Fruit fly (Drosophila melanogaster) whole organism, embryonic: Measurements from ENCODE around the gene Ada2a.

Source experiments
- BtbVII ChIP-seq: fragments of 200-800 bp; sonication (Bioruptor generic); optimal IDR thresholded peaks from 3 replicates; lab custom pipeline; 2017; ENCODE audit warnings: missing biosample characterization, mild to moderate bottlenecking, missing genetic modification characterization
- C15 ChIP-seq: fragments of 200-800 bp; sonication (Bioruptor generic); IDR thresholded peaks from 3 replicates; pipeline ENCODE4 v1.3.6; 2022; ENCODE audit warnings: missing biosample characterization, missing genetic modification characterization
- CG10209 ChIP-seq: fragments of 200-800 bp; sonication (Bioruptor generic); optimal IDR thresholded peaks from 3 replicates; lab custom pipeline; 2017; ENCODE audit warnings: missing biosample characterization, mild to moderate bottlenecking, missing genetic modification characterization, missing genetic modification reagents
- CG10959 ChIP-seq: fragments of 200-800 bp; sonication (Bioruptor generic); IDR thresholded peaks from 2 replicates; pipeline ENCODE4 v1.3.6; 2022; ENCODE audit warnings: missing biosample characterization, missing genetic modification characterization
- CG10979 ChIP-seq: fragments of 200-800 bp; sonication (Bioruptor generic); optimal IDR thresholded peaks from 2 replicates; lab custom pipeline; 2018; ENCODE audit warnings: missing biosample characterization, mild to moderate bottlenecking, missing genetic modification characterization, moderate library complexity
- CG11093 ChIP-seq: fragments of 200-800 bp; sonication (Bioruptor generic); IDR thresholded peaks from 3 replicates; pipeline ENCODE4 v1.3.6; 2022; ENCODE audit warnings: missing biosample characterization, missing genetic modification characterization
- CG12236 ChIP-seq: fragments of 200-800 bp; sonication (Bioruptor generic); optimal IDR thresholded peaks from 2 replicates; lab custom pipeline; 2016; ENCODE audit warnings: missing biosample characterization, missing genetic modification characterization
- CG12942 ChIP-seq: fragments of 200-800 bp; sonication (Bioruptor generic); optimal IDR thresholded peaks from 3 replicates; lab custom pipeline; 2016; ENCODE audit warnings: missing biosample characterization, missing genetic modification characterization
- CG14965 ChIP-seq: fragments of 200-800 bp; sonication (Bioruptor generic); optimal IDR thresholded peaks from 2 replicates; lab custom pipeline; 2016; ENCODE audit warnings: missing biosample characterization, missing genetic modification characterization, borderline replicate concordance
- CG17568 ChIP-seq: fragments of 200-800 bp; sonication (Bioruptor generic); optimal IDR thresholded peaks from 2 replicates; lab custom pipeline; 2018; ENCODE audit warnings: missing biosample characterization, mild to moderate bottlenecking, missing genetic modification characterization, moderate library complexity
- CG2116 ChIP-seq: fragments of 200-800 bp; sonication (Bioruptor generic); optimal IDR thresholded peaks from 3 replicates; lab custom pipeline; 2018; ENCODE audit warnings: missing biosample characterization, mild to moderate bottlenecking, missing genetic modification characterization
- CG2875 ChIP-seq: fragments of 200-800 bp; sonication (Bioruptor generic); optimal IDR thresholded peaks from 2 replicates; lab custom pipeline; 2017; ENCODE audit warnings: missing biosample characterization, mild to moderate bottlenecking, missing genetic modification characterization, missing genetic modification reagents
- CG30431 ChIP-seq: fragments of 200-800 bp; sonication (Bioruptor generic); optimal IDR thresholded peaks from 2 replicates; lab custom pipeline; 2017; ENCODE audit warnings: missing biosample characterization, missing genetic modification characterization
- CG3838 ChIP-seq: fragments of 200-800 bp; sonication (Bioruptor generic); optimal IDR thresholded peaks from 3 replicates; lab custom pipeline; 2016; ENCODE audit warnings: missing biosample characterization, missing genetic modification characterization
- CG4328 ChIP-seq: fragments of 200-800 bp; sonication (Bioruptor generic); optimal IDR thresholded peaks from 3 replicates; lab custom pipeline; 2017; ENCODE audit warnings: missing biosample characterization, missing genetic modification reagents, missing genetic modification characterization
- CG4404 ChIP-seq: fragments of 200-800 bp; sonication (Bioruptor generic); IDR thresholded peaks from 2 replicates; pipeline ENCODE4 v1.3.6; 2022; ENCODE audit warnings: missing biosample characterization, missing genetic modification characterization
- CG4854 ChIP-seq: fragments of 200-800 bp; sonication (Bioruptor generic); optimal IDR thresholded peaks from 2 replicates; lab custom pipeline; 2016; ENCODE audit warnings: missing biosample characterization, missing genetic modification characterization, inconsistent platforms
- CG6254 ChIP-seq: fragments of 200-800 bp; sonication (Bioruptor generic); optimal IDR thresholded peaks from 3 replicates; lab custom pipeline; 2017; ENCODE audit warnings: mild to moderate bottlenecking, missing biosample characterization, missing genetic modification reagents, missing genetic modification characterization
- CG6683 ChIP-seq: fragments of 200-800 bp; sonication (Bioruptor generic); optimal IDR thresholded peaks from 2 replicates; lab custom pipeline; 2017; ENCODE audit warnings: missing biosample characterization, mild to moderate bottlenecking, missing genetic modification characterization, missing genetic modification reagents
- CG6689 ChIP-seq: fragments of 200-800 bp; sonication (Bioruptor generic); IDR thresholded peaks from 2 replicates; pipeline ENCODE4 v1.3.6; 2022; ENCODE audit warnings: missing biosample characterization, missing genetic modification characterization
- CG8089 ChIP-seq: fragments of 200-800 bp; sonication (Bioruptor generic); optimal IDR thresholded peaks from 3 replicates; lab custom pipeline; 2016; ENCODE audit warnings: missing biosample characterization, missing genetic modification characterization
- CG8388 ChIP-seq: fragments of 200-800 bp; sonication (Bioruptor generic); optimal IDR thresholded peaks from 2 replicates; lab custom pipeline; 2019; ENCODE audit warnings: missing biosample characterization, mild to moderate bottlenecking, missing genetic modification characterization, moderate library complexity
- Dfd ChIP-seq, 2 experiments: fragments of >200 bp; optimal IDR thresholded peaks; 2 replicates each; lab custom pipeline; 2017; ENCODE audit warnings: missing biosample characterization in 2 of 2, missing genetic modification characterization in 2 of 2
- H2.0 ChIP-seq: fragments of 200-800 bp; sonication (Bioruptor generic); IDR thresholded peaks from 2 replicates; pipeline ENCODE4 v1.3.6; 2022; ENCODE audit warnings: missing biosample characterization, missing genetic modification characterization
- HHEX ChIP-seq: fragments of 200-800 bp; sonication (Bioruptor generic); optimal IDR thresholded peaks from 3 replicates; lab custom pipeline; 2017; ENCODE audit warnings: missing biosample characterization, mild to moderate bottlenecking, missing genetic modification characterization, missing genetic modification reagents
- HLHmδ ChIP-seq: fragments of 200-800 bp; sonication (Bioruptor generic); optimal IDR thresholded peaks from 2 replicates; lab custom pipeline; 2018; ENCODE audit warnings: missing biosample characterization, mild to moderate bottlenecking, missing genetic modification characterization, moderate library complexity
- Hmr ChIP-seq: fragments of 200-800 bp; sonication (Bioruptor generic); optimal IDR thresholded peaks from 3 replicates; lab custom pipeline; 2017; ENCODE audit warnings: mild to moderate bottlenecking, missing biosample characterization, missing genetic modification reagents, missing genetic modification characterization
- Max ChIP-seq: fragments of 200-800 bp; sonication (Bioruptor generic); optimal IDR thresholded peaks from 2 replicates; lab custom pipeline; 2016; ENCODE audit warnings: missing biosample characterization, mild to moderate bottlenecking, missing genetic modification characterization
- Mrtf ChIP-seq: fragments of 200-800 bp; sonication (Bioruptor generic); IDR thresholded peaks from 3 replicates; pipeline ENCODE4 v1.3.6; 2022; ENCODE audit warnings: missing biosample characterization, missing genetic modification characterization
- Oaz ChIP-seq: fragments of 200-800 bp; sonication (Bioruptor generic); IDR thresholded peaks from 2 replicates; pipeline ENCODE4 v1.3.6; 2022; ENCODE audit warnings: missing biosample characterization, missing genetic modification characterization
- Scr ChIP-seq: fragments of 200-800 bp; sonication (Bioruptor generic); IDR thresholded peaks from 2 replicates; pipeline ENCODE4 v1.3.6; 2022; ENCODE audit warnings: missing biosample characterization, missing genetic modification characterization; ENCODE audit not compliant: partially characterized antibody
- Sin3A ChIP-seq: fragments of >200 bp; optimal IDR thresholded peaks from 2 replicates; lab custom pipeline; 2018
- Vsx1 ChIP-seq: fragments of 200-800 bp; sonication (Bioruptor generic); optimal IDR thresholded peaks from 2 replicates; lab custom pipeline; 2017; ENCODE audit warnings: missing biosample characterization, mild to moderate bottlenecking, missing genetic modification characterization, missing genetic modification reagents
- Xrp1 ChIP-seq: fragments of 200-800 bp; sonication (Bioruptor generic); IDR thresholded peaks from 2 replicates; pipeline ENCODE4 v1.3.6; 2022; ENCODE audit warnings: missing biosample characterization, missing genetic modification characterization
- disco-r ChIP-seq: fragments of 200-800 bp; sonication (Bioruptor generic); optimal IDR thresholded peaks from 2 replicates; lab custom pipeline; 2016; ENCODE audit warnings: missing biosample characterization, missing genetic modification characterization
- emc ChIP-seq: fragments of 200-800 bp; sonication (Bioruptor generic); optimal IDR thresholded peaks from 2 replicates; lab custom pipeline; 2016; ENCODE audit warnings: missing biosample characterization, missing genetic modification characterization
- inv ChIP-seq: fragments of 200-800 bp; sonication (Bioruptor generic); IDR thresholded peaks from 2 replicates; pipeline ENCODE4 v1.3.6; 2022; ENCODE audit warnings: missing biosample characterization, missing genetic modification characterization; ENCODE audit not compliant: partially characterized antibody
- kah ChIP-seq: fragments of 200-800 bp; sonication (Bioruptor generic); optimal IDR thresholded peaks from 2 replicates; lab custom pipeline; 2018; ENCODE audit warnings: missing biosample characterization, mild to moderate bottlenecking, missing genetic modification characterization
- kay ChIP-seq: fragments of 200-800 bp; sonication (Bioruptor generic); optimal IDR thresholded peaks from 2 replicates; lab custom pipeline; 2016; ENCODE audit warnings: missing biosample characterization, missing genetic modification characterization
- knrl ChIP-seq: fragments of 200-800 bp; sonication (Bioruptor generic); IDR thresholded peaks from 3 replicates; pipeline ENCODE4 v1.3.6; 2022; ENCODE audit warnings: missing biosample characterization, missing genetic modification characterization; ENCODE audit not compliant: partially characterized antibody
- mam ChIP-seq: fragments of 200-800 bp; sonication (Bioruptor generic); optimal IDR thresholded peaks from 3 replicates; lab custom pipeline; 2016; ENCODE audit warnings: missing biosample characterization, missing genetic modification characterization
- pita ChIP-seq: fragments of 200-800 bp; sonication (Bioruptor generic); optimal IDR thresholded peaks from 2 replicates; lab custom pipeline; 2017; ENCODE audit warnings: missing biosample characterization, mild to moderate bottlenecking, missing genetic modification characterization
- pum ChIP-seq: fragments of 200-800 bp; sonication (Bioruptor generic); optimal IDR thresholded peaks from 2 replicates; lab custom pipeline; 2016; ENCODE audit warnings: missing biosample characterization, missing genetic modification characterization
- so ChIP-seq: fragments of 200-800 bp; sonication (Bioruptor generic); IDR thresholded peaks from 3 replicates; pipeline ENCODE4 v1.3.6; 2022; ENCODE audit warnings: missing biosample characterization, missing genetic modification characterization
- ssp ChIP-seq: fragments of 200-800 bp; sonication (Bioruptor generic); IDR thresholded peaks from 2 replicates; pipeline ENCODE4 v1.3.6; 2022; ENCODE audit warnings: missing biosample characterization, missing genetic modification characterization
- tap ChIP-seq: fragments of 200-800 bp; optimal IDR thresholded peaks from 3 replicates; lab custom pipeline; 2019; ENCODE audit warnings: missing biosample characterization, mild to moderate bottlenecking, missing genetic modification characterization, moderate library complexity
- tna ChIP-seq: fragments of 200-800 bp; sonication (Bioruptor generic); IDR thresholded peaks from 2 replicates; pipeline ENCODE4 v1.3.6; 2022; ENCODE audit warnings: missing biosample characterization, missing genetic modification characterization; ENCODE audit not compliant: partially characterized antibody
- unc-4 ChIP-seq: fragments of 200-800 bp; sonication (Bioruptor generic); IDR thresholded peaks from 2 replicates; pipeline ENCODE4 v1.3.6; 2022; ENCODE audit warnings: missing biosample characterization, missing genetic modification characterization; ENCODE audit not compliant: partially characterized antibody
- vfl ChIP-seq: fragments of 200-800 bp; sonication (Bioruptor generic); optimal IDR thresholded peaks from 2 replicates; lab custom pipeline; 2016; ENCODE audit warnings: missing biosample characterization, missing genetic modification characterization
- wor ChIP-seq: fragments of 200-800 bp; sonication (Bioruptor generic); IDR thresholded peaks from 2 replicates; pipeline ENCODE4 v1.3.6; 2022; ENCODE audit warnings: missing biosample characterization, missing genetic modification characterization

The Ada2a gene

dm6 chr3R:18220211-18220749 lies 35.0 kb downstream of the Ada2a start, which contains the start of the genes CG7988 and CG7183 (continued):
- TF ChIP-seq inv (GFP tag; lab: Robert Waterston, UW) (no peak), ssp (GFP tag; lab: Robert Waterston, UW) (peak; percentile 95), mam (GFP tag; lab: Kevin White, UChicago) (peak; percentile 96), Xrp1 (GFP tag; lab: Robert Waterston, UW) (peak; percentile 99), Sin3A (lab: Kevin White, UChicago) (peak; percentile 14), pum (peak; percentile 96), CG4328 (GFP tag; lab: Kevin White, UChicago) (peak; percentile 87), CG12942 (peak; percentile 97), Oaz (GFP tag; lab: Robert Waterston, UW) (peak; percentile 95), HLHmδ (GFP tag; lab: Kevin White, UChicago) (no peak), CG10979 (peak; percentile 98), CG12236 (GFP tag; lab: Kevin White, UChicago) (peak; percentile 89), CG17568 (GFP tag; lab: Kevin White, UChicago) (no peak), CG2875 (peak; percentile 93), CG6683 (GFP tag; lab: Kevin White, UChicago) (peak; percentile 85), Vsx1 (GFP tag; lab: Kevin White, UChicago) (peak; percentile 96), Dfd (GFP tag; optimal IDR thresholded peaks at IDR 0.05; lab: Kevin White, UChicago) (no peak), vfl (peak; percentile 91), emc (GFP tag; lab: Kevin White, UChicago) (peak; percentile 83), pita (GFP tag; lab: Kevin White, UChicago) (no peak), Mrtf (GFP tag; lab: Robert Waterston, UW) (peak; percentile 97), kay (GFP tag; lab: Kevin White, UChicago) (peak; percentile 96), C15 (GFP tag; lab: Robert Waterston, UW) (peak; percentile 96), CG6254 (GFP tag; lab: Kevin White, UChicago) (peak; percentile 87), Scr (GFP tag; lab: Robert Waterston, UW) (peak; percentile 23; the same call in 1 of the 2 replicates), knrl (GFP tag; lab: Robert Waterston, UW) (no peak; the same call in 2 of the 3 replicates), CG30431 (GFP tag; lab: Kevin White, UChicago) (peak; percentile 91), CG4404 (GFP tag; lab: Robert Waterston, UW) (peak; percentile 98), HHEX (GFP tag; lab: Kevin White, UChicago) (peak; percentile 92), tap (tag; lab: Kevin White, UChicago) (peak; percentile 97), CG8089 (GFP tag; lab: Kevin White, UChicago) (peak; percentile 94), CG10959 (GFP tag; lab: Robert Waterston, UW) (peak; percentile 97), CG14965 (GFP tag; lab: Kevin White, UChicago) (peak; percentile 43), CG4854 (GFP tag; lab: Kevin White, UChicago) (peak; percentile 92), H2.0 (GFP tag; lab: Robert Waterston, UW) (peak; percentile 99), CG2116 (GFP tag; lab: Kevin White, UChicago) (peak; percentile 90), tna (no peak), BtbVII (peak; percentile 87), CG6689 (GFP tag; lab: Robert Waterston, UW) (peak; percentile 99), CG3838 (GFP tag; lab: Kevin White, UChicago) (peak; percentile 94), CG8388 (GFP tag; lab: Kevin White, UChicago) (peak; percentile 98), so (GFP tag; lab: Robert Waterston, UW) (peak; percentile 97), wor (GFP tag; lab: Robert Waterston, UW) (peak; percentile 97), CG10209 (GFP tag; lab: Kevin White, UChicago) (peak; percentile 98), unc-4 (GFP tag; lab: Robert Waterston, UW) (peak; percentile 20; the same call in 1 of the 2 replicates), Max (GFP tag; lab: Kevin White, UChicago) (peak; percentile 96), CG11093 (GFP tag; lab: Robert Waterston, UW) (peak; percentile 98), kah (GFP tag; lab: Kevin White, UChicago) (peak; percentile 88), Hmr (GFP tag; lab: Kevin White, UChicago) (peak; percentile 96), disco-r (GFP tag; lab: Kevin White, UChicago) (peak; percentile 95)
